Worm (Caenorhabditis elegans): ENCODE measurements around the gene T10D4.1.
"Not testable (repeated sequence)": the region's sequence is repeated elsewhere in the genome, so short reads cannot be mapped to it uniquely, and the experiment has no call there.

The T10D4.1 gene

ce11 chrII:3149521-3150190, at the start of gene T10D4.1, which contains the start of gene T10D4.11:
Gene T10D4.1 (plus strand): TSS chrII:3150140.
Gene T10D4.11 (minus strand): TSS chrII:3149621.
- no peak for TF ChIP-seq unc-62 (GFP tag; optimal IDR thresholded peaks at IDR 0.05)

- TF ChIP-seq unc-62 (GFP tag; optimal IDR thresholded peaks at IDR 0.05): no peak
Observed at ce11 chrII:3100546-3100945, 49.4 kb upstream of the T10D4.1 start, which contains the start of gene srg-24. Gene srg-24 (minus strand): TSS chrII:3100646.

- TF ChIP-seq unc-62 (GFP tag; optimal IDR thresholded peaks at IDR 0.05): no peak
Observed at ce11 chrII:3102018-3102417, 47.9 kb upstream of the T10D4.1 start, which contains the start of gene clec-121. Gene clec-121 (plus strand): TSS chrII:3102318.

ce11 chrII:3105765-3106164, 44.2 kb upstream of the T10D4.1 start, which contains the start of gene clec-122:
Gene clec-122 (plus strand): TSS chrII:3106065.
- no peak for TF ChIP-seq unc-62 (GFP tag; optimal IDR thresholded peaks at IDR 0.05)

- no peak for TF ChIP-seq unc-62 (GFP tag; optimal IDR thresholded peaks at IDR 0.05)
Observed at ce11 chrII:3108101-3108500, 41.8 kb upstream of the T10D4.1 start.

ce11 chrII:3109533-3109932, 40.4 kb upstream of the T10D4.1 start:
- no peak for TF ChIP-seq unc-62 (GFP tag; optimal IDR thresholded peaks at IDR 0.05)

- TF ChIP-seq unc-62 (GFP tag; optimal IDR thresholded peaks at IDR 0.05): no peak
Observed at ce11 chrII:3110099-3110498, 39.8 kb upstream of the T10D4.1 start.

ce11 chrII:3111147-3111546, 38.8 kb upstream of the T10D4.1 start, which contains the start of gene Y25C1A.13:
Gene Y25C1A.13 (minus strand): TSS chrII:3111247.
- no peak for TF ChIP-seq unc-62 (GFP tag; optimal IDR thresholded peaks at IDR 0.05)

- no peak for TF ChIP-seq unc-62 (GFP tag; optimal IDR thresholded peaks at IDR 0.05)
Observed at ce11 chrII:3112313-3112712, 37.6 kb upstream of the T10D4.1 start, which contains the start of gene Y25C1A.2. Gene Y25C1A.2 (plus strand): TSS chrII:3112613.

ce11 chrII:3113289-3113688, 36.7 kb upstream of the T10D4.1 start:
- TF ChIP-seq unc-62 (GFP tag; optimal IDR thresholded peaks at IDR 0.05): no peak

- no peak for TF ChIP-seq unc-62 (GFP tag; optimal IDR thresholded peaks at IDR 0.05)
Observed at ce11 chrII:3113934-3114333, 36.0 kb upstream of the T10D4.1 start, which contains the start of gene clec-123. Gene clec-123 (plus strand): TSS chrII:3114234.

ce11 chrII:3117471-3117870, 32.5 kb upstream of the T10D4.1 start, which contains the start of gene T10D4.7:
Gene T10D4.7 (plus strand): TSS chrII:3117771.
- TF ChIP-seq unc-62 (GFP tag; optimal IDR thresholded peaks at IDR 0.05): no peak

ce11 chrII:3118907-3119382, 31.0 kb upstream of the T10D4.1 start, which contains the start of gene T10D4.6:
Gene T10D4.6 (plus strand): TSS chrII:3119332.
- TF ChIP-seq unc-62 (GFP tag; optimal IDR thresholded peaks at IDR 0.05): no peak

ce11 chrII:3123206-3123605, 26.7 kb upstream of the T10D4.1 start, which contains the start of gene srh-71:
Gene srh-71 (plus strand): TSS chrII:3123506.
- no peak for TF ChIP-seq unc-62 (GFP tag; optimal IDR thresholded peaks at IDR 0.05)

ce11 chrII:3126341-3126740, 23.6 kb upstream of the T10D4.1 start, which contains the start of gene ins-19:
Gene ins-19 (minus strand): TSS chrII:3126441.
- no peak for TF ChIP-seq unc-62 (GFP tag; optimal IDR thresholded peaks at IDR 0.05)

ce11 chrII:3126741-3127140, 23.2 kb upstream of the T10D4.1 start, which contains the start of gene ins-31:
Gene ins-31 (plus strand): TSS chrII:3127041.
- not testable (repeated sequence) for TF ChIP-seq unc-62 (GFP tag; optimal IDR thresholded peaks at IDR 0.05)

- TF ChIP-seq unc-62 (GFP tag; optimal IDR thresholded peaks at IDR 0.05): no peak
Observed at ce11 chrII:3129007-3129406, 20.9 kb upstream of the T10D4.1 start, which contains the start of gene chil-24. Gene chil-24 (plus strand): TSS chrII:3129162.

All from whole organism, dauer.